Fruit fly (Drosophila melanogaster): ENCODE measurements around the gene CG44290.

CG44290 gene

DNA sequence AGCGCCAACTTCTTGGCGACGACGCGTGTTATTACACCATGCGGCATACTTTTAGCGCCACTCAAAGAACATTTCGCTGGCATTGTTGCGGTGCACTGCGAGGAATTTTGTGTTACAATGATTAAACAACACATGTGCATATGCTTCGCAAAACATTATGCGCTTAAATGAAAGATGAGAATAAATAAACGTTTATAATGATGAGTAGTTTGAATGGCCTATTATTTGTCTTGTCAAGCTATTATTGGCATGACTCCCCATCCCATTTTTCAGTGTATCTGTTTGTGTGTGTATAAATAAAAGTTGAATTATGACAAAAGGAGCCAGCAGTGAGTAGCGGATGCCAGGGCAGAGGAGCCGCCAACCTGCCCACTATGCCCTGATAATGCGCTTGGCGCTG lies 18.9 kb downstream of the CG44290 start:
- TF ChIP-seq Myc (optimal IDR thresholded peaks at IDR 0.05) (no peak), ttk (optimal IDR thresholded peaks at IDR 0.05) (no peak), Sin3A (optimal IDR thresholded peaks at IDR 0.05) (no peak), insv (optimal IDR thresholded peaks at IDR 0.05) (no peak), h (optimal IDR thresholded peaks at IDR 0.05) (no peak), psq (optimal IDR thresholded peaks at IDR 0.05) (no peak)

DNA sequence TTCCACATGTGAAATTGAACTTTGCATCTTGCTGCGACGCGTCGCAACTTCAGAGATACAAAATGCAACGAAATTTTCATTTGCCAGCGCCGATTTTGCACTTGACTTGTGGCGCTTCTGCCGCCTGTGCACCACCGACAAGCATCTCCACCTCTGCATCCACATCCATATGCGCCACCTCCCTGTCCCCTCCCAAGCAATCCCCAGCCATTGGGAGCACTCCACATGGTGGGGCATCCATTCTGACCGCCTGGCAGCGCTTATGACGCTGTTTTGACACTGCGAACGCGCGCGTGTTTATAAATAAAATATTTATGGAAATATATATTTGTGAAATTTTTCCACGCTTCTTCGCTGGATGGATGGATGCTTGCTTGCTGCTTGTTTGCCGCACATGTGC lies 25.4 kb downstream of the CG44290 start:
- TF ChIP-seq Sin3A (optimal IDR thresholded peaks at IDR 0.05) (no peak), psq (optimal IDR thresholded peaks at IDR 0.05) (no peak), insv (optimal IDR thresholded peaks at IDR 0.05) (no peak), Myc (optimal IDR thresholded peaks at IDR 0.05) (no peak), h (optimal IDR thresholded peaks at IDR 0.05) (no peak), ttk (optimal IDR thresholded peaks at IDR 0.05) (no peak)

- no peak for TF ChIP-seq Myc (optimal IDR thresholded peaks at IDR 0.05)
These were observed 27.5 kb downstream of the CG44290 start for dm6 chr3R:27413214-27413613.

- TF ChIP-seq Sin3A (optimal IDR thresholded peaks at IDR 0.05) (no peak), h (optimal IDR thresholded peaks at IDR 0.05) (no peak), psq (optimal IDR thresholded peaks at IDR 0.05) (no peak), Myc (optimal IDR thresholded peaks at IDR 0.05) (no peak), ttk (optimal IDR thresholded peaks at IDR 0.05) (no peak), insv (optimal IDR thresholded peaks at IDR 0.05) (no peak)
These were observed 32.1 kb downstream of the CG44290 start for dm6 chr3R:27408683-27409082.

dm6 chr3R:27407049-27407448 lies 33.7 kb downstream of the CG44290 start:
- no peak for TF ChIP-seq Myc (optimal IDR thresholded peaks at IDR 0.05)
- TF ChIP-seq h (optimal IDR thresholded peaks at IDR 0.05): no peak
- no peak for TF ChIP-seq insv (optimal IDR thresholded peaks at IDR 0.05)
- TF ChIP-seq Sin3A (optimal IDR thresholded peaks at IDR 0.05): no peak
- TF ChIP-seq psq (optimal IDR thresholded peaks at IDR 0.05): no peak
- no peak for TF ChIP-seq ttk (optimal IDR thresholded peaks at IDR 0.05)
